Worm (Caenorhabditis elegans) whole organism, L1 larva: Measurements from ENCODE around the gene F41E6.5.

ENCODE experiments used
- C34B4.2 ChIP-seq: sonication (generic microtip); optimal IDR thresholded peaks from 2 replicates; lab custom pipeline; 2017; ENCODE audit warnings: mild to moderate bottlenecking, missing genetic modification characterization, missing compliant biosample characterization
- ama-1 ChIP-seq: fragments of 150-350 bp; optimal IDR thresholded peaks from 2 replicates; lab custom pipeline; 2014

- no peak for TF ChIP-seq C34B4.2 (tag; lab: Kevin White, UChicago)
- TF ChIP-seq ama-1 (lab: Kevin White, UChicago): no peak
Observed at ce11 chrV:8637666-8638271, 34.5 kb downstream of the F41E6.5 start, which contains the start of the genes F28A12.10 and acd-4.
